Worm (Caenorhabditis elegans): Measurements from ENCODE around the gene T23G7.3.

Gene T23G7.3

DNA sequence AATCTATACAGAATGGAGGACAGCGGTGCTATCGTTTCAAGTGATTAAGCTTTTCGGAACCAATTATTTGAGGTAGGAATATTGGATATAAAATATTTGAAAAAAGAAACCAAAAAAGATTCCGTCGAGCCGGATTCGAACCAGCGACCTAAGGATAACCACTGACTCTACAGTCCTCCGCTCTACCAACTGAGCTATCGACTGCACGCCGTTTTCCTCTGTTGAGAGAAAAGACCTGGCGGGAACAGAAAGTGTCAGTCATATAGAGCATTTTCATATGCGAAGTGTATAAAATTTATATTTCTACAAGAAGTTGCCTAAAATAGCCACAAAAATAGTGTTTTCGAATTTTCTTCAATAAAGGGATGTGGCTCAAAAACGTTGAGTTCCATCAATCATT lies 44.1 kb upstream of the T23G7.3 start (continued):
- TF ChIP-seq ceh-82 (tag; optimal IDR thresholded peaks at IDR 0.05) (no peak), nhr-6 (tag; optimal IDR thresholded peaks at IDR 0.05) (no peak), F10B5.3 (tag; optimal IDR thresholded peaks at IDR 0.05) (no peak), lir-3 (tag; optimal IDR thresholded peaks at IDR 0.05) (no peak), lsy-2 (tag; optimal IDR thresholded peaks at IDR 0.05) (peak in 1 of 2 experiments; percentile 68), zfp-3 (GFP tag; conservative IDR thresholded peaks at IDR 0.05) (no peak), zag-1 (tag; optimal IDR thresholded peaks at IDR 0.05) (no peak), F49E8.2 (tag; optimal IDR thresholded peaks at IDR 0.05; ENCODE audit: borderline replicate concordance) (peak; percentile 30), F26F4.8 (GFP tag; conservative IDR thresholded peaks at IDR 0.05) (no peak), R02D3.7 (tag; optimal IDR thresholded peaks at IDR 0.05) (no peak), ceh-28 (tag; optimal IDR thresholded peaks at IDR 0.05) (no peak), Y48G9A.11 (GFP tag; IDR thresholded peaks at IDR 0.05) (peak; percentile 80), nhr-237 (tag; optimal IDR thresholded peaks at IDR 0.05) (no peak), D1046.2 (GFP tag; IDR thresholded peaks at IDR 0.05) (0 out of 2 replicates have a peak, but pooled peaks have one; percentile 7), unc-62 (GFP tag; optimal IDR thresholded peaks at IDR 0.05 in 1 of 2) (peak in 1 of 2 experiments; percentile 48), unc-62 (tag; optimal IDR thresholded peaks at IDR 0.05) (no peak), F37D6.2 (tag; optimal IDR thresholded peaks at IDR 0.05) (no peak), hlh-30 (tag; optimal IDR thresholded peaks at IDR 0.05; ENCODE audit: insufficient read depth) (peak; percentile 43), vab-7 (GFP tag; IDR thresholded peaks at IDR 0.05) (peak; percentile 65; the same call in 1 of the 2 replicates), saeg-2 (GFP tag; IDR thresholded peaks at IDR 0.05) (no peak), dpl-1 (GFP tag; optimal IDR thresholded peaks at IDR 0.05) (peak; percentile 15), jun-1 (tag; optimal IDR thresholded peaks at IDR 0.05) (no peak), set-16 (GFP tag; IDR thresholded peaks at IDR 0.05) (no peak), T26A8.4 (GFP tag; IDR thresholded peaks at IDR 0.05) (peak; percentile 86), nhr-42 (GFP tag; IDR thresholded peaks at IDR 0.05) (0 out of 2 replicates have a peak, but pooled peaks have one; percentile 64), tag-97 (GFP tag; IDR thresholded peaks at IDR 0.05) (no peak), lin-15B (tag; optimal IDR thresholded peaks at IDR 0.05) (no peak), spr-1 (tag; optimal IDR thresholded peaks at IDR 0.05) (no peak), ceh-32 (tag; optimal IDR thresholded peaks at IDR 0.05; ENCODE audit: poor library complexity) (no peak), tra-1 (GFP tag; IDR thresholded peaks at IDR 0.05) (peak; percentile 59; the same call in 1 of the 2 replicates), nhr-11 (tag; optimal IDR thresholded peaks at IDR 0.05) (no peak), aha-1 (tag) (peak; percentile 58), madf-9 (GFP tag; conservative IDR thresholded peaks at IDR 0.05) (0 out of 2 replicates have a peak, but pooled peaks have one; percentile 32), nhr-102 (tag; optimal IDR thresholded peaks at IDR 0.05) (peak; percentile 59), skn-1 (tag; optimal IDR thresholded peaks at IDR 0.05) (no peak), egl-43 (GFP tag; IDR thresholded peaks at IDR 0.05) (peak; percentile 83), egl-27 (tag; optimal IDR thresholded peaks at IDR 0.05) (no peak), unc-130 (GFP tag; optimal IDR thresholded peaks at IDR 0.05) (peak; percentile 8), dmd-6 (GFP tag; IDR thresholded peaks at IDR 0.05) (peak; percentile 73), hif-1 (tag; optimal IDR thresholded peaks at IDR 0.05) (peak in 1 of 2 experiments; percentile 58), nhr-25 (tag; optimal IDR thresholded peaks at IDR 0.05; ENCODE audit: borderline replicate concordance, insufficient read depth) (no peak), snpc-4 (tag; optimal IDR thresholded peaks at IDR 0.05) (peak; percentile 83), zip-11 (GFP tag; IDR thresholded peaks at IDR 0.05) (no peak), fos-1 (tag; optimal IDR thresholded peaks at IDR 0.05) (no peak), zip-2 (tag; optimal IDR thresholded peaks at IDR 0.05) (no peak), gei-8 (GFP tag; optimal IDR thresholded peaks at IDR 0.05) (no peak), ceh-62 (tag; optimal IDR thresholded peaks at IDR 0.05) (no peak), nhr-41 (GFP tag; IDR thresholded peaks at IDR 0.05) (no peak), pha-4 (GFP tag; IDR thresholded peaks at IDR 0.05) (no peak; the same call in 1 of the 2 replicates), pha-4 (tag; optimal IDR thresholded peaks at IDR 0.05) (no peak), dve-1 (tag; optimal IDR thresholded peaks at IDR 0.05; ENCODE audit: insufficient read depth) (no peak), lim-7 (GFP tag; IDR thresholded peaks at IDR 0.05) (peak; percentile 75)
